Worm (Caenorhabditis elegans): ENCODE results near the gene lst-6.

The lst-6 gene

DNA sequence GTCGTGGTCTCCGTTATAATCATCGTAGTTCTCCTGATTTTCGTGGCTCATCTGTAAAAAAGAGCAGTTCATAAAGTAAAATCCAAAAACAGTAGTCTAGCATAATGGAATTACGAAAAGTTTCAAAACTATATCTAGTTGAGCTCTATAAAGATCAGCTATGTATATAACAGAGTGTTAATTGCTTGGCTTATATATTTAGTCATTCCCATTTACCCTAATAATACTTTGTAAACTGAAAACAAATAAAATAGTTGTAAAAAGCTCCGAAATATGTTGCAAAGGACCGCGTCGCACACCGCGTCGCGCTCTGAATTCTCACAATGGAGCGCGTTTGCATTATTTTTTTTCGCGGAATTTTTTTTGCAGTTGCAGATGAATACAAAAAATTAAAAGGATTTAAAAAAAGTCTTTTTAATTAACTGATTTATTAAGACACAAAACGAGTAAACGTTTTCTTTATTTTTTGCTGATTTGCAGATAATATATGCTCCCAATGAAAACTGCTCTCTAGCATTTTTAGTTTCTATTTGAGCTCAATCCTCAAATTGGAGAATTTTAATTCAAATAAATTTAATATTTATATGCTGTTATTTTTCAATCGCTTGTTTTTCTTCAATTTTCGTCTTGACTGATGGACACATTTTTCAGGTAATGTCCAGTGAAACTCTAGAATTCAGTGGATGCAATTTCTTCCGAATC lies 27.9 kb upstream of the lst-6 start, which contains the start of the genes tcer-1 and ZK1127.5 (continued):
- TF ChIP-seq hlh-4 (tag; optimal IDR thresholded peaks at IDR 0.05) (no peak), grh-1 (GFP tag; IDR thresholded peaks at IDR 0.05) (no peak), lir-3 (tag; optimal IDR thresholded peaks at IDR 0.05; ENCODE audit: poor library complexity) (no peak), snpc-4 (tag; optimal IDR thresholded peaks at IDR 0.05) (no peak), ceh-8 (GFP tag; optimal IDR thresholded peaks at IDR 0.05) (no peak), C04F5.9 (tag; optimal IDR thresholded peaks at IDR 0.05) (no peak), zip-4 (GFP tag; optimal IDR thresholded peaks at IDR 0.05) (no peak), lin-14 (GFP tag; optimal IDR thresholded peaks at IDR 0.05) (peak; percentile 55), nhr-47 (tag; optimal IDR thresholded peaks at IDR 0.05) (peak; percentile 56), unc-30 (tag; optimal IDR thresholded peaks at IDR 0.05) (no peak), ama-1 (optimal IDR thresholded peaks at IDR 0.05) (no peak), fkh-8 (tag; optimal IDR thresholded peaks at IDR 0.05) (peak; percentile 41), mdl-1 (tag; optimal IDR thresholded peaks at IDR 0.05) (no peak), efl-3 (GFP tag; optimal IDR thresholded peaks at IDR 0.05) (no peak), unc-86 (tag; optimal IDR thresholded peaks at IDR 0.05) (no peak), egl-13 (tag; optimal IDR thresholded peaks at IDR 0.05) (no peak), Y116A8C.19 (tag; optimal IDR thresholded peaks at IDR 0.05; ENCODE audit: borderline replicate concordance) (no peak), dsc-1 (tag; optimal IDR thresholded peaks at IDR 0.05) (peak; percentile 44), vab-15 (tag; optimal IDR thresholded peaks at IDR 0.05) (no peak), nhr-20 (tag; optimal IDR thresholded peaks at IDR 0.05) (peak; percentile 58), pag-3 (tag; optimal IDR thresholded peaks at IDR 0.05; ENCODE audit: borderline replicate concordance, insufficient read depth) (no peak), pqm-1 (tag; optimal IDR thresholded peaks at IDR 0.05) (no peak), sup-37 (GFP tag; optimal IDR thresholded peaks at IDR 0.05) (no peak), ztf-4 (tag; optimal IDR thresholded peaks at IDR 0.05) (no peak), elt-3 (tag; optimal IDR thresholded peaks at IDR 0.05) (peak in 1 of 6 experiments; percentile 38), alr-1 (tag; optimal IDR thresholded peaks at IDR 0.05; ENCODE audit: borderline replicate concordance) (no peak), unc-130 (tag; optimal IDR thresholded peaks at IDR 0.05) (no peak), nhr-12 (tag; optimal IDR thresholded peaks at IDR 0.05) (no peak), tbx-2 (tag; optimal IDR thresholded peaks at IDR 0.05) (peak; percentile 40), dpl-1 (GFP tag; optimal IDR thresholded peaks at IDR 0.05) (peak; percentile 54 to 82 (median 59)), skn-1 (tag; optimal IDR thresholded peaks at IDR 0.05) (peak; percentile 43), hlh-17 (GFP tag; optimal IDR thresholded peaks at IDR 0.05; ENCODE audit: borderline replicate concordance) (no peak), ets-5 (GFP tag; IDR thresholded peaks at IDR 0.05) (no peak), rnt-1 (tag; optimal IDR thresholded peaks at IDR 0.05) (peak; percentile 44), unc-62 (GFP tag; optimal IDR thresholded peaks at IDR 0.05) (no peak), lin-39 (tag; optimal IDR thresholded peaks at IDR 0.05) (no peak), nhr-28 (tag; optimal IDR thresholded peaks at IDR 0.05) (no peak), nhr-76 (tag; optimal IDR thresholded peaks at IDR 0.05) (no peak), ces-1 (GFP tag; optimal IDR thresholded peaks at IDR 0.05) (no peak), nhr-71 (tag; optimal IDR thresholded peaks at IDR 0.05) (peak; percentile 50), F16B12.6 (tag; optimal IDR thresholded peaks at IDR 0.05) (peak; percentile 27), nhr-84 (tag; optimal IDR thresholded peaks at IDR 0.05) (no peak), egl-27 (tag; optimal IDR thresholded peaks at IDR 0.05) (no peak), fkh-4 (tag; optimal IDR thresholded peaks at IDR 0.05; ENCODE audit: borderline replicate concordance) (no peak), nhr-85 (tag) (peak; percentile 31), ceh-90 (tag; optimal IDR thresholded peaks at IDR 0.05) (no peak), zag-1 (tag; optimal IDR thresholded peaks at IDR 0.05) (no peak), lin-13 (GFP tag; optimal IDR thresholded peaks at IDR 0.05) (peak; percentile 2), efl-1 (optimal IDR thresholded peaks at IDR 0.05) (peak; percentile 66 to 78), efl-1 (GFP tag; optimal IDR thresholded peaks at IDR 0.05 in 1 of 2) (peak; percentile 69 to 94), pax-3 (tag; optimal IDR thresholded peaks at IDR 0.05) (no peak)
